Worm (Caenorhabditis elegans) whole organism, young adult: ENCODE results near the gene Y113G7A.16.

ENCODE experiments used
- T07F8.4 ChIP-seq: sonication (generic microtip); optimal IDR thresholded peaks from 2 replicates; lab custom pipeline; 2016; ENCODE audit warnings: mild to moderate bottlenecking, missing genetic modification characterization, moderate library complexity, missing compliant biosample characterization
- ceh-91 ChIP-seq: fragments of 200-800 bp; sonication (Bioruptor generic); IDR thresholded peaks from 2 replicates; pipeline ENCODE4 v1.3.6; 2022; ENCODE audit warnings: missing genetic modification reagents, missing genetic modification characterization, missing compliant biosample characterization
- hrde-1 ChIP-seq: sonication (generic microtip); optimal IDR thresholded peaks from 2 replicates; lab custom pipeline; 2016; ENCODE audit warnings: missing genetic modification characterization, mild to moderate bottlenecking, missing compliant biosample characterization, moderate library complexity, missing genotype, missing genetic modification reagents, borderline replicate concordance
- madf-8 ChIP-seq: fragments of 200-800 bp; sonication (Bioruptor generic); conservative IDR thresholded peaks from 2 replicates; pipeline ENCODE4 v1.3.6; 2022; ENCODE audit warnings: missing genetic modification reagents, missing genetic modification characterization, missing compliant biosample characterization
- mcd-1 ChIP-seq: fragments of 200-800 bp; sonication (Bioruptor generic); IDR thresholded peaks from 2 replicates; pipeline ENCODE4 v1.3.6; 2022; ENCODE audit warnings: missing genetic modification reagents, missing genetic modification characterization, missing compliant biosample characterization
- mel-28 ChIP-seq: sonication (generic microtip); optimal IDR thresholded peaks from 2 replicates; lab custom pipeline; 2016; ENCODE audit warnings: borderline replicate concordance, mild to moderate bottlenecking, missing genetic modification characterization, missing compliant biosample characterization
- nhr-120 ChIP-seq: fragments of 200-800 bp; sonication (Bioruptor generic); IDR thresholded peaks from 2 replicates; pipeline ENCODE4 v1.3.6; 2022; ENCODE audit warnings: missing genetic modification characterization, missing compliant biosample characterization
- sea-2 ChIP-seq: fragments of 200-800 bp; sonication (Bioruptor generic); IDR thresholded peaks from 2 replicates; pipeline ENCODE4 v1.3.6; 2022; ENCODE audit warnings: missing genetic modification characterization, missing compliant biosample characterization
- xnd-1 ChIP-seq: sonication (generic microtip); optimal IDR thresholded peaks from 2 replicates; lab custom pipeline; 2016; ENCODE audit warnings: missing genotype, missing genetic modification reagents, missing genetic modification characterization, missing compliant biosample characterization
- ztf-3 ChIP-seq: fragments of 200-800 bp; sonication (Bioruptor generic); optimal IDR thresholded peaks from 2 replicates; lab custom pipeline; 2018; ENCODE audit warnings: mild to moderate bottlenecking, missing genetic modification characterization, missing compliant biosample characterization

DNA sequence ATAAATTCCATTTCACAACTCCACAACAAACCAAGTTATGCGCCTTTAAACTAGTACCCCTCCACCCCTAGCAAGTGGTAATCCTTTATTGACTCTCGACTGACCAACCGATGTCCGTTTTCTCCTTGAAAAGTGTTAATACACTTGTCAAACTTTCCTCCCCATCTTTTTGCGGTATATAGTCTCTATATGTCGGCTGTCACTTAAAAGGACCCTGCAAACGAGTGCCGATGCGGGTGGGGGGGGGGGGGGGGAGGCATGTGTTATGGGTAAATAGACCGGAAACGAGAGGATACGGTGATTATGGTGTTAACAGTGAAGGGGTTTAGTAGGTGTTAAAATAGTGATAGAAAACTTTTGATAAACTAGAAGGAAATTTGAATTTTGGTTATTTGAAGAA, 27.7 kb downstream of the Y113G7A.16 start:
- TF ChIP-seq mel-28 (tag; lab: Kevin White, UChicago) (no peak), ztf-3 (GFP tag; lab: Kevin White, UChicago) (no peak), T07F8.4 (tag; lab: Kevin White, UChicago) (no peak), nhr-120 (GFP tag; lab: Robert Waterston, UW) (no peak), madf-8 (no peak), hrde-1 (tag; lab: Kevin White, UChicago) (no peak), xnd-1 (no peak), sea-2 (GFP tag; lab: Robert Waterston, UW) (no peak), mcd-1 (GFP tag; lab: Robert Waterston, UW) (no peak), ceh-91 (no peak)
